Fruit fly (Drosophila melanogaster): ENCODE data around the gene mus81.
A peak's percentile ranks its signal among the peaks of the same experiment; 100 is the strongest.

The mus81 gene

DNA sequence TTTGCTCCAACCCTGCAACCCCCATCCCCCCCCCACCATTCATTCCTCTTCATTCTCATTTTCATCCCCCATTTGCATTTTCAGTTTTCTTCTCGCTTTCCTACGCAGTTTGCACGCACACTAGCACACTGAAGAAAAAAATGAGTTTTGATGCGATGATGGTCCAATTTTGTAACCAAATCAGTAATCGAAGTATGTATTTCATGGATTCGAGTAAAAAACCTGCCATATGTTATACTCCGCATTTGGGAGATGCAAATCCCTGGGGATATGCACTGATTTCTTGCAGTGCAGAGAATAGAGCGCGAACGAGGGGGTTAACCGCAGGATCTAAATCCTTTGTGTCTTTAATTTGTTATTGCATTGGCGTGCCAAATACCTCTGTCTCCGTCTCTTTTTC lies 15.0 kb downstream of the mus81 start (continued):
- TF ChIP-seq Sox100B (GFP tag; optimal IDR thresholded peaks at IDR 0.05) (peak; percentile 17), CG3995 (GFP tag; optimal IDR thresholded peaks at IDR 0.05) (no peak), Rx (GFP tag; IDR thresholded peaks at IDR 0.05) (0 out of 2 replicates have a peak, but pooled peaks have one; percentile 36), CG8359 (GFP tag; optimal IDR thresholded peaks at IDR 0.05; ENCODE audit: borderline replicate concordance) (no peak), CG17568 (GFP tag; optimal IDR thresholded peaks at IDR 0.05) (no peak), Nf-YC (tag; optimal IDR thresholded peaks at IDR 0.05) (no peak), CG1647 (GFP tag; optimal IDR thresholded peaks at IDR 0.05) (peak; percentile 13), Pdp1 (GFP tag; optimal IDR thresholded peaks at IDR 0.05) (peak in 1 of 2 experiments; percentile 59), lbe (GFP tag; optimal IDR thresholded peaks at IDR 0.05) (no peak), run (tag; optimal IDR thresholded peaks at IDR 0.05) (peak; percentile 51), Oaz (GFP tag; IDR thresholded peaks at IDR 0.05) (no peak), hkb (optimal IDR thresholded peaks at IDR 0.05) (no peak), hkb (GFP tag; IDR thresholded peaks at IDR 0.05) (peak; percentile 67), odd (GFP tag; optimal IDR thresholded peaks at IDR 0.05) (peak; percentile 6), mam (GFP tag; optimal IDR thresholded peaks at IDR 0.05) (peak; percentile 56), Taf1 (GFP tag; IDR thresholded peaks at IDR 0.05) (no peak), ro (GFP tag; IDR thresholded peaks at IDR 0.05) (0 out of 2 replicates have a peak, but pooled peaks have one; percentile 24), az2 (GFP tag; optimal IDR thresholded peaks at IDR 0.05) (peak; percentile 55), Lhr (GFP tag; optimal IDR thresholded peaks at IDR 0.05) (no peak), HmgZ (tag; optimal IDR thresholded peaks at IDR 0.05) (peak; percentile 8), Vsx1 (GFP tag; optimal IDR thresholded peaks at IDR 0.05) (no peak), CG14441 (GFP tag; IDR thresholded peaks at IDR 0.05) (peak; percentile 63), CG13624 (GFP tag; optimal IDR thresholded peaks at IDR 0.05) (peak; percentile 56), MTF-1 (GFP tag; optimal IDR thresholded peaks at IDR 0.05; ENCODE audit: borderline replicate concordance) (peak; percentile 3), lola (GFP tag; optimal IDR thresholded peaks at IDR 0.05) (no peak), ttk (GFP tag; IDR thresholded peaks at IDR 0.05) (peak; percentile 56), CG3847 (GFP tag; IDR thresholded peaks at IDR 0.05) (peak; percentile 48; the same call in 1 of the 2 replicates), Hr78 (GFP tag; optimal IDR thresholded peaks at IDR 0.05) (no peak), CG12744 (GFP tag; optimal IDR thresholded peaks at IDR 0.05) (no peak), rib (GFP tag; IDR thresholded peaks at IDR 0.05) (no peak), Mes4 (GFP tag; optimal IDR thresholded peaks at IDR 0.05) (no peak), CG11504 (tag; optimal IDR thresholded peaks at IDR 0.05) (peak; percentile 76), CG7271 (tag; optimal IDR thresholded peaks at IDR 0.05) (no peak), btn (GFP tag; optimal IDR thresholded peaks at IDR 0.05) (peak; percentile 3), CG32532 (GFP tag; IDR thresholded peaks at IDR 0.05) (peak; percentile 65), CG11456 (GFP tag; IDR thresholded peaks at IDR 0.05) (peak; percentile 64; the same call in 2 of the 3 replicates), CG31365 (tag; optimal IDR thresholded peaks at IDR 0.05) (peak; percentile 15), en (GFP tag; optimal IDR thresholded peaks at IDR 0.05) (no peak), CG12155 (GFP tag; optimal IDR thresholded peaks at IDR 0.05) (no peak), CG17612 (GFP tag; IDR thresholded peaks at IDR 0.05) (no peak), tll (GFP tag; optimal IDR thresholded peaks at IDR 0.05) (no peak), jing (GFP tag; optimal IDR thresholded peaks at IDR 0.05) (peak; percentile 19), Oli (tag; optimal IDR thresholded peaks at IDR 0.05) (peak; percentile 66), CG11723 (GFP tag; optimal IDR thresholded peaks at IDR 0.05) (peak; percentile 5), toy (GFP tag; IDR thresholded peaks at IDR 0.05) (no peak), exex (tag; optimal IDR thresholded peaks at IDR 0.05) (no peak), CTCF (GFP tag; optimal IDR thresholded peaks at IDR 0.05) (no peak), abd-A (tag; optimal IDR thresholded peaks at IDR 0.05) (peak; percentile 30), gcm (GFP tag; optimal IDR thresholded peaks at IDR 0.05) (no peak), Optix (GFP tag; IDR thresholded peaks at IDR 0.05) (0 out of 3 replicates have a peak, but pooled peaks have one; percentile 65), br (optimal IDR thresholded peaks at IDR 0.05) (no peak), slou (GFP tag; optimal IDR thresholded peaks at IDR 0.05) (no peak)
